ENCODE assay signal across 1 fruit fly cellular context in genomic region chr3L:12119875-12120485, dm6.
TF ChIP-seq lines count a peak whose summit lies in the region.

CG11560 (plus strand) TSS chr3L:12120019.

TF ChIP-seq in whole organism, embryonic, 481 proteins besides CTCF, POLR2A, EP300 and RAD21 (continued from another document):
- no peak for TF ChIP-seq CG32767 (GFP tag; IDR thresholded peaks at IDR 0.05; lab: Robert Waterston, UW)
- peak; percentile 85 for TF ChIP-seq Dref (GFP tag; IDR thresholded peaks at IDR 0.05; lab: Robert Waterston, UW)
- no peak for TF ChIP-seq CG11504 (tag; optimal IDR thresholded peaks at IDR 0.05; lab: Kevin White, UChicago)
- TF ChIP-seq CG10979 (tag; optimal IDR thresholded peaks at IDR 0.05; lab: Kevin White, UChicago): no peak
- TF ChIP-seq ato (GFP tag; IDR thresholded peaks at IDR 0.05; lab: Robert Waterston, UW; ENCODE audit: partially characterized antibody): peak; percentile 26
- no peak for TF ChIP-seq sr (GFP tag; IDR thresholded peaks at IDR 0.05; lab: Robert Waterston, UW)
- TF ChIP-seq fd3F (GFP tag; optimal IDR thresholded peaks at IDR 0.05; lab: Kevin White, UChicago): no peak
- TF ChIP-seq Hr78 (GFP tag; optimal IDR thresholded peaks at IDR 0.05; lab: Kevin White, UChicago): no peak
- no peak for TF ChIP-seq CG10431 (GFP tag; optimal IDR thresholded peaks at IDR 0.05; lab: Kevin White, UChicago)
- peak; percentile 82 for TF ChIP-seq CG13287 (GFP tag; IDR thresholded peaks at IDR 0.05; lab: Robert Waterston, UW; ENCODE audit: partially characterized antibody)
- peak; percentile 80 for TF ChIP-seq Dll (GFP tag; IDR thresholded peaks at IDR 0.05; lab: Robert Waterston, UW; ENCODE audit: partially characterized antibody)
- no peak for TF ChIP-seq CG1832 (GFP tag; optimal IDR thresholded peaks at IDR 0.05; lab: Kevin White, UChicago)
- TF ChIP-seq kah (GFP tag; optimal IDR thresholded peaks at IDR 0.05; lab: Kevin White, UChicago): no peak
- no peak for TF ChIP-seq Elba2 (GFP tag; optimal IDR thresholded peaks at IDR 0.05; lab: Kevin White, UChicago)
- no peak for TF ChIP-seq fd64A (GFP tag; optimal IDR thresholded peaks at IDR 0.05; lab: Kevin White, UChicago)
- no peak for TF ChIP-seq CG1233 (GFP tag; optimal IDR thresholded peaks at IDR 0.05; lab: Kevin White, UChicago)
- no peak for TF ChIP-seq Hey (tag; optimal IDR thresholded peaks at IDR 0.05; lab: Kevin White, UChicago)
- TF ChIP-seq CG2889 (GFP tag; IDR thresholded peaks at IDR 0.05; lab: Robert Waterston, UW): no peak
- TF ChIP-seq toy (GFP tag; IDR thresholded peaks at IDR 0.05; lab: Robert Waterston, UW): no peak
- no peak for TF ChIP-seq CG10565 (GFP tag; optimal IDR thresholded peaks at IDR 0.05; lab: Kevin White, UChicago)
- no peak for TF ChIP-seq CG8765 (GFP tag; IDR thresholded peaks at IDR 0.05; lab: Robert Waterston, UW)
- no peak for TF ChIP-seq CG3407 (GFP tag; optimal IDR thresholded peaks at IDR 0.05; lab: Kevin White, UChicago)
- no peak for TF ChIP-seq az2 (GFP tag; optimal IDR thresholded peaks at IDR 0.05; lab: Kevin White, UChicago)
- peak; percentile 73 for TF ChIP-seq unc-4 (GFP tag; IDR thresholded peaks at IDR 0.05; lab: Robert Waterston, UW; ENCODE audit: partially characterized antibody)
- no peak for TF ChIP-seq Fer3 (tag; optimal IDR thresholded peaks at IDR 0.05; lab: Kevin White, UChicago)
- peak; percentile 47; the same call in 1 of the 2 replicates for TF ChIP-seq nerfin-2 (GFP tag; IDR thresholded peaks at IDR 0.05; lab: Robert Waterston, UW; ENCODE audit: partially characterized antibody)
- no peak for TF ChIP-seq chif (GFP tag; optimal IDR thresholded peaks at IDR 0.05; lab: Kevin White, UChicago)
- no peak for TF ChIP-seq CG18764 (GFP tag; optimal IDR thresholded peaks at IDR 0.05; lab: Kevin White, UChicago)
- no peak for TF ChIP-seq CG32772 (GFP tag; IDR thresholded peaks at IDR 0.05; lab: Robert Waterston, UW)
- TF ChIP-seq Optix (GFP tag; IDR thresholded peaks at IDR 0.05; lab: Robert Waterston, UW): no peak
- TF ChIP-seq ind (GFP tag; optimal IDR thresholded peaks at IDR 0.05; lab: Kevin White, UChicago): no peak
- TF ChIP-seq gsb-n (tag; optimal IDR thresholded peaks at IDR 0.05; lab: Kevin White, UChicago): no peak
- TF ChIP-seq Sox102F (GFP tag; optimal IDR thresholded peaks at IDR 0.05; lab: Kevin White, UChicago): no peak
- TF ChIP-seq hbn (GFP tag; IDR thresholded peaks at IDR 0.05; lab: Robert Waterston, UW; ENCODE audit: partially characterized antibody): peak; percentile 71
- TF ChIP-seq Hmx (GFP tag; optimal IDR thresholded peaks at IDR 0.05; lab: Kevin White, UChicago): no peak
- no peak for TF ChIP-seq maf-S (GFP tag; optimal IDR thresholded peaks at IDR 0.05; lab: Kevin White, UChicago)
- TF ChIP-seq vnd (GFP tag; IDR thresholded peaks at IDR 0.05; lab: Robert Waterston, UW; ENCODE audit: partially characterized antibody): peak; percentile 69
- no peak for TF ChIP-seq cato (GFP tag; optimal IDR thresholded peaks at IDR 0.05; lab: Kevin White, UChicago; ENCODE audit: borderline replicate concordance)
- no peak for TF ChIP-seq NfI (GFP tag; optimal IDR thresholded peaks at IDR 0.05; lab: Kevin White, UChicago)
- no peak for TF ChIP-seq wor (GFP tag; IDR thresholded peaks at IDR 0.05; lab: Robert Waterston, UW)
- TF ChIP-seq CG11456 (GFP tag; IDR thresholded peaks at IDR 0.05; lab: Robert Waterston, UW): no peak
- no peak for TF ChIP-seq CG14667 (GFP tag; IDR thresholded peaks at IDR 0.05; lab: Robert Waterston, UW)
- TF ChIP-seq Dp (GFP tag; optimal IDR thresholded peaks at IDR 0.05; lab: Kevin White, UChicago): peak; percentile 68
- no peak for TF ChIP-seq CG7271 (tag; optimal IDR thresholded peaks at IDR 0.05; lab: Kevin White, UChicago)
- no peak for TF ChIP-seq Drgx (GFP tag; IDR thresholded peaks at IDR 0.05; lab: Robert Waterston, UW)
- TF ChIP-seq ase (GFP tag; IDR thresholded peaks at IDR 0.05; lab: Robert Waterston, UW): no peak
- no peak for TF ChIP-seq CG6272 (GFP tag; IDR thresholded peaks at IDR 0.05; lab: Robert Waterston, UW)
- no peak for TF ChIP-seq pros (GFP tag; optimal IDR thresholded peaks at IDR 0.05; lab: Kevin White, UChicago)
- no peak for TF ChIP-seq CG15601 (tag; optimal IDR thresholded peaks at IDR 0.05; lab: Kevin White, UChicago)
- no peak for TF ChIP-seq CG16863 (GFP tag; optimal IDR thresholded peaks at IDR 0.05; lab: Kevin White, UChicago)
- TF ChIP-seq CG8388 (GFP tag; optimal IDR thresholded peaks at IDR 0.05; lab: Kevin White, UChicago): no peak
- no peak for TF ChIP-seq Antp (GFP tag; optimal IDR thresholded peaks at IDR 0.05; lab: Kevin White, UChicago)
- no peak for TF ChIP-seq z (GFP tag; IDR thresholded peaks at IDR 0.05; lab: Robert Waterston, UW)
- peak; percentile 53; the same call in 1 of the 3 replicates for TF ChIP-seq CG7963 (GFP tag; IDR thresholded peaks at IDR 0.05; lab: Robert Waterston, UW; ENCODE audit: partially characterized antibody)
- TF ChIP-seq Stat92E (GFP tag; optimal IDR thresholded peaks at IDR 0.05; lab: Kevin White, UChicago): no peak
- no peak for TF ChIP-seq twi (tag; optimal IDR thresholded peaks at IDR 0.05; lab: Kevin White, UChicago)
- no peak for TF ChIP-seq da (GFP tag; optimal IDR thresholded peaks at IDR 0.05; lab: Kevin White, UChicago)
- no peak for TF ChIP-seq Sry-β (GFP tag; optimal IDR thresholded peaks at IDR 0.05; lab: Kevin White, UChicago)
- no peak for TF ChIP-seq grn (GFP tag; optimal IDR thresholded peaks at IDR 0.05; lab: Kevin White, UChicago)
- no peak for TF ChIP-seq CG9876 (GFP tag; optimal IDR thresholded peaks at IDR 0.05; lab: Kevin White, UChicago)
- no peak for TF ChIP-seq CG33213 (GFP tag; optimal IDR thresholded peaks at IDR 0.05; lab: Kevin White, UChicago)
- TF ChIP-seq crc (GFP tag; optimal IDR thresholded peaks at IDR 0.05; lab: Kevin White, UChicago): no peak
- no peak for TF ChIP-seq nau (GFP tag; optimal IDR thresholded peaks at IDR 0.05; lab: Kevin White, UChicago)
- no peak for TF ChIP-seq croc (GFP tag; conservative IDR thresholded peaks at IDR 0.05; lab: Robert Waterston, UW)
- no peak for TF ChIP-seq sisA (GFP tag; IDR thresholded peaks at IDR 0.05; lab: Robert Waterston, UW)
- TF ChIP-seq Myb (GFP tag; optimal IDR thresholded peaks at IDR 0.05; lab: Kevin White, UChicago): no peak
- TF ChIP-seq tgo (GFP tag; IDR thresholded peaks at IDR 0.05; lab: Robert Waterston, UW): no peak
- TF ChIP-seq jumu (GFP tag; optimal IDR thresholded peaks at IDR 0.05; lab: Kevin White, UChicago): no peak
- no peak for TF ChIP-seq CG6654 (GFP tag; optimal IDR thresholded peaks at IDR 0.05; lab: Kevin White, UChicago)
- TF ChIP-seq CG14965 (GFP tag; optimal IDR thresholded peaks at IDR 0.05; lab: Kevin White, UChicago; ENCODE audit: borderline replicate concordance): no peak
- peak; percentile 1 for TF ChIP-seq CG17186 (GFP tag; optimal IDR thresholded peaks at IDR 0.05; lab: Kevin White, UChicago)
- TF ChIP-seq MTF-1 (GFP tag; optimal IDR thresholded peaks at IDR 0.05; lab: Kevin White, UChicago; ENCODE audit: borderline replicate concordance): no peak
- TF ChIP-seq Nf-YB (GFP tag; optimal IDR thresholded peaks at IDR 0.05; lab: Kevin White, UChicago): no peak
- TF ChIP-seq jing (GFP tag; optimal IDR thresholded peaks at IDR 0.05; lab: Kevin White, UChicago): no peak
- no peak for TF ChIP-seq psq (GFP tag; optimal IDR thresholded peaks at IDR 0.05; lab: Kevin White, UChicago)
- no peak for TF ChIP-seq Hsf (GFP tag; optimal IDR thresholded peaks at IDR 0.05; lab: Kevin White, UChicago)
- no peak for TF ChIP-seq CG15073 (GFP tag; optimal IDR thresholded peaks at IDR 0.05; lab: Kevin White, UChicago)
- no peak for TF ChIP-seq CG12155 (GFP tag; optimal IDR thresholded peaks at IDR 0.05; lab: Kevin White, UChicago)
- TF ChIP-seq CG12769 (tag; optimal IDR thresholded peaks at IDR 0.05; lab: Kevin White, UChicago): no peak
- no peak for TF ChIP-seq BtbVII (GFP tag; optimal IDR thresholded peaks at IDR 0.05; lab: Kevin White, UChicago)
- no peak for TF ChIP-seq slbo (GFP tag; IDR thresholded peaks at IDR 0.05; lab: Robert Waterston, UW)
- TF ChIP-seq sc (optimal IDR thresholded peaks at IDR 0.05; lab: Kevin White, UChicago): no peak
- no peak for TF ChIP-seq sc (GFP tag; optimal IDR thresholded peaks at IDR 0.05; lab: Kevin White, UChicago)
- TF ChIP-seq dmrt99B (tag; optimal IDR thresholded peaks at IDR 0.05; lab: Kevin White, UChicago): no peak
- no peak for TF ChIP-seq PHDP (tag; optimal IDR thresholded peaks at IDR 0.05; lab: Kevin White, UChicago)
- peak; percentile 56 for TF ChIP-seq pzg (GFP tag; optimal IDR thresholded peaks at IDR 0.05; lab: Kevin White, UChicago)
- no peak for TF ChIP-seq HLH54F (GFP tag; optimal IDR thresholded peaks at IDR 0.05; lab: Kevin White, UChicago)
- TF ChIP-seq CG7372 (GFP tag; IDR thresholded peaks at IDR 0.05; lab: Robert Waterston, UW): no peak
- TF ChIP-seq wek (GFP tag; optimal IDR thresholded peaks at IDR 0.05; lab: Kevin White, UChicago): no peak
- no peak for TF ChIP-seq hth (optimal IDR thresholded peaks at IDR 0.05; lab: Kevin White, UChicago)
- no peak for TF ChIP-seq Nf-YA (GFP tag; IDR thresholded peaks at IDR 0.05; lab: Robert Waterston, UW)
- TF ChIP-seq CG7839 (tag; optimal IDR thresholded peaks at IDR 0.05; lab: Kevin White, UChicago): no peak
- TF ChIP-seq Camta (GFP tag; optimal IDR thresholded peaks at IDR 0.05; lab: Kevin White, UChicago): no peak
- no peak for TF ChIP-seq NC2β (GFP tag; optimal IDR thresholded peaks at IDR 0.05; lab: Kevin White, UChicago)
- TF ChIP-seq pita (GFP tag; optimal IDR thresholded peaks at IDR 0.05; lab: Kevin White, UChicago): no peak
- TF ChIP-seq fru (optimal IDR thresholded peaks at IDR 0.05; lab: Kevin White, UChicago): no peak
- TF ChIP-seq CG6175 (GFP tag; IDR thresholded peaks at IDR 0.05; lab: Robert Waterston, UW): no peak
- no peak for TF ChIP-seq Eip74EF (GFP tag; optimal IDR thresholded peaks at IDR 0.05; lab: Kevin White, UChicago)
- no peak for TF ChIP-seq CkIIα-i1 (GFP tag; IDR thresholded peaks at IDR 0.05; lab: Robert Waterston, UW)
- no peak for TF ChIP-seq sim (GFP tag; IDR thresholded peaks at IDR 0.05; lab: Robert Waterston, UW)
- TF ChIP-seq CG2202 (tag; optimal IDR thresholded peaks at IDR 0.05; lab: Kevin White, UChicago): no peak
- TF ChIP-seq CG7786 (GFP tag; optimal IDR thresholded peaks at IDR 0.05; lab: Kevin White, UChicago): no peak
- TF ChIP-seq Kr (GFP tag; optimal IDR thresholded peaks at IDR 0.05; lab: Kevin White, UChicago): no peak
- TF ChIP-seq CG12942 (GFP tag; optimal IDR thresholded peaks at IDR 0.05; lab: Kevin White, UChicago): no peak
- no peak for TF ChIP-seq CG4424 (GFP tag; optimal IDR thresholded peaks at IDR 0.05; lab: Kevin White, UChicago)
- no peak for TF ChIP-seq C15 (GFP tag; IDR thresholded peaks at IDR 0.05; lab: Robert Waterston, UW)
- TF ChIP-seq CG13624 (GFP tag; optimal IDR thresholded peaks at IDR 0.05; lab: Kevin White, UChicago): no peak
- no peak for TF ChIP-seq CG1792 (GFP tag; optimal IDR thresholded peaks at IDR 0.05; lab: Kevin White, UChicago)
- TF ChIP-seq CG7987 (GFP tag; optimal IDR thresholded peaks at IDR 0.05; lab: Kevin White, UChicago): no peak
- TF ChIP-seq pan (optimal IDR thresholded peaks at IDR 0.05; lab: Kevin White, UChicago): no peak
- TF ChIP-seq pan (GFP tag; optimal IDR thresholded peaks at IDR 0.05 in 1 of 2, IDR thresholded peaks at IDR 0.05 in 1 of 2): no peak
- no peak for TF ChIP-seq gsb (GFP tag; IDR thresholded peaks at IDR 0.05; lab: Robert Waterston, UW)
- no peak for TF ChIP-seq pum (GFP tag; optimal IDR thresholded peaks at IDR 0.05; lab: Kevin White, UChicago)
- no peak for TF ChIP-seq CG16815 (GFP tag; optimal IDR thresholded peaks at IDR 0.05; lab: Kevin White, UChicago)
- no peak for TF ChIP-seq CG10543 (GFP tag; optimal IDR thresholded peaks at IDR 0.05; lab: Kevin White, UChicago)
- TF ChIP-seq H2.0 (GFP tag; IDR thresholded peaks at IDR 0.05; lab: Robert Waterston, UW): no peak
- TF ChIP-seq phol (tag; optimal IDR thresholded peaks at IDR 0.05; lab: Kevin White, UChicago): peak; percentile 43
- TF ChIP-seq CG15696 (tag; optimal IDR thresholded peaks at IDR 0.05; lab: Kevin White, UChicago): no peak
- TF ChIP-seq sima (GFP tag; optimal IDR thresholded peaks at IDR 0.05; lab: Kevin White, UChicago): no peak
- TF ChIP-seq CG11723 (GFP tag; optimal IDR thresholded peaks at IDR 0.05; lab: Kevin White, UChicago): no peak
- TF ChIP-seq CG17568 (GFP tag; optimal IDR thresholded peaks at IDR 0.05; lab: Kevin White, UChicago): no peak
- TF ChIP-seq CG10267 (tag; optimal IDR thresholded peaks at IDR 0.05; lab: Kevin White, UChicago): peak; percentile 35
- TF ChIP-seq Spps (tag; optimal IDR thresholded peaks at IDR 0.05; lab: Kevin White, UChicago): no peak
- no peak for TF ChIP-seq rib (GFP tag; IDR thresholded peaks at IDR 0.05; lab: Robert Waterston, UW)
